Worm (Caenorhabditis elegans) whole organism, L2 larva: ENCODE data around the gene abts-3.

Experiments
- C34F6.9 ChIP-seq: fragments of 150-350 bp; optimal IDR thresholded peaks from 2 replicates; lab custom pipeline; 2014; ENCODE audit warnings: missing biosample characterization, missing genetic modification characterization
- F13H6.1 ChIP-seq: sonication (generic microtip); optimal IDR thresholded peaks from 2 replicates; lab custom pipeline; 2016; ENCODE audit warnings: missing genetic modification characterization, missing compliant biosample characterization
- R02D3.7 ChIP-seq: fragments of 150-350 bp; optimal IDR thresholded peaks from 2 replicates; lab custom pipeline; 2014; ENCODE audit warnings: missing biosample characterization, missing genetic modification characterization
- Y55F3AM.14 ChIP-seq: fragments of 200-800 bp; sonication (Bioruptor generic); optimal IDR thresholded peaks from 2 replicates; lab custom pipeline; 2018; ENCODE audit warnings: mild to moderate bottlenecking, missing genetic modification characterization, missing compliant biosample characterization
- ZK546.5 ChIP-seq: sonication (generic microtip); optimal IDR thresholded peaks from 2 replicates; lab custom pipeline; 2017; ENCODE audit warnings: missing biosample characterization, missing genetic modification characterization
- alr-1 ChIP-seq: fragments of 150-350 bp; optimal IDR thresholded peaks from 2 replicates; lab custom pipeline; 2014; ENCODE audit warnings: missing biosample characterization, missing genetic modification characterization
- aly-2 ChIP-seq: fragments of 150-350 bp; optimal IDR thresholded peaks from 2 replicates; lab custom pipeline; 2014; ENCODE audit warnings: missing biosample characterization, missing genetic modification characterization
- ama-1 ChIP-seq: fragments of 150-350 bp; optimal IDR thresholded peaks from 2 replicates; lab custom pipeline; 2018; ENCODE audit warnings: inconsistent platforms
- blmp-1 ChIP-seq: sonication (generic microtip); optimal IDR thresholded peaks from 2 replicates; lab custom pipeline; 2017; ENCODE audit warnings: missing genetic modification characterization, mild to moderate bottlenecking, missing compliant biosample characterization, antibody characterized with exemption, moderate library complexity; ENCODE audit not compliant: insufficient read depth
- ceh-16 ChIP-seq: fragments of 150-350 bp; optimal IDR thresholded peaks from 2 replicates; lab custom pipeline; 2014; ENCODE audit warnings: missing biosample characterization, missing genetic modification characterization
- ceh-82 ChIP-seq: fragments of 150-350 bp; optimal IDR thresholded peaks from 2 replicates; lab custom pipeline; 2014; ENCODE audit warnings: missing biosample characterization, missing genetic modification characterization
- crh-2 ChIP-seq: sonication (generic microtip); optimal IDR thresholded peaks from 2 replicates; lab custom pipeline; 2017; ENCODE audit warnings: missing biosample characterization, missing genetic modification characterization
- dmd-4 ChIP-seq: sonication (generic microtip); optimal IDR thresholded peaks from 2 replicates; lab custom pipeline; 2017; ENCODE audit warnings: missing biosample characterization, missing genetic modification characterization
- egl-27 ChIP-seq: sonication (generic microtip); optimal IDR thresholded peaks from 3 replicates; lab custom pipeline; 2017; ENCODE audit warnings: missing biosample characterization, missing genetic modification reagents, missing genetic modification characterization
- elt-1 ChIP-seq: fragments of 150-350 bp; optimal IDR thresholded peaks from 2 replicates; lab custom pipeline; 2014; ENCODE audit warnings: missing biosample characterization, missing genetic modification characterization
- elt-3 ChIP-seq: sonication (generic microtip); optimal IDR thresholded peaks from 2 replicates; lab custom pipeline; 2017; ENCODE audit warnings: missing biosample characterization, missing genetic modification characterization
- fos-1 ChIP-seq: fragments of 150-350 bp; optimal IDR thresholded peaks from 2 replicates; lab custom pipeline; 2014; ENCODE audit warnings: missing biosample characterization, missing genetic modification characterization
- lin-11 ChIP-seq: fragments of 150-350 bp; sonication (generic microtip); optimal IDR thresholded peaks from 2 replicates; lab custom pipeline; 2014; ENCODE audit warnings: missing biosample characterization, missing genetic modification characterization, inconsistent platforms, mixed read lengths
- lin-13 ChIP-seq: fragments of 150-350 bp; optimal IDR thresholded peaks from 2 replicates; lab custom pipeline; 2014; ENCODE audit warnings: missing biosample characterization, missing genetic modification reagents, missing genetic modification characterization
- lin-39 ChIP-seq: fragments of 150-350 bp; optimal IDR thresholded peaks from 2 replicates; lab custom pipeline; 2014; ENCODE audit warnings: missing biosample characterization, missing genetic modification reagents, missing genetic modification characterization
- lsy-2 ChIP-seq, 2 experiments: fragments of 150-350 bp in 1 of 2; sonication (generic microtip) in 1 of 2; optimal IDR thresholded peaks; 2 replicates each; lab custom pipeline; 2014 to 2017; ENCODE audit warnings: missing biosample characterization in 2 of 2, missing genetic modification characterization in 2 of 2
- mab-5 ChIP-seq: fragments of 150-350 bp; optimal IDR thresholded peaks from 2 replicates; lab custom pipeline; 2014; ENCODE audit warnings: missing biosample characterization, missing genetic modification characterization
- mbf-1 ChIP-seq: sonication (generic microtip); optimal IDR thresholded peaks from 2 replicates; lab custom pipeline; 2017; ENCODE audit warnings: missing biosample characterization, missing genetic modification characterization
- mdl-1 ChIP-seq, 2 experiments: fragments of 150-350 bp in 1 of 2; sonication (generic microtip) in 1 of 2; optimal IDR thresholded peaks; 2 replicates each; lab custom pipeline; 2017; ENCODE audit warnings: missing biosample characterization in 2 of 2, missing genetic modification characterization in 2 of 2
- nhr-10 ChIP-seq: sonication (generic microtip); optimal IDR thresholded peaks from 2 replicates; lab custom pipeline; 2017; ENCODE audit warnings: missing biosample characterization, missing genetic modification characterization
- nhr-11 ChIP-seq: fragments of 150-350 bp; optimal IDR thresholded peaks from 2 replicates; lab custom pipeline; 2014; ENCODE audit warnings: missing biosample characterization, missing genetic modification characterization
- nhr-12 ChIP-seq: fragments of 150-350 bp; optimal IDR thresholded peaks from 2 replicates; lab custom pipeline; 2014; ENCODE audit warnings: missing biosample characterization, missing genetic modification characterization
- nhr-129 ChIP-seq: fragments of 150-350 bp; optimal IDR thresholded peaks from 2 replicates; lab custom pipeline; 2014; ENCODE audit warnings: missing biosample characterization, missing genetic modification characterization
- nhr-21 ChIP-seq: fragments of 150-350 bp; optimal IDR thresholded peaks from 2 replicates; lab custom pipeline; 2014; ENCODE audit warnings: missing biosample characterization, missing genetic modification characterization
- nhr-23 ChIP-seq: fragments of 150-350 bp; optimal IDR thresholded peaks from 2 replicates; lab custom pipeline; 2014; ENCODE audit warnings: missing biosample characterization, missing genetic modification reagents, missing genetic modification characterization
- nhr-237 ChIP-seq: fragments of 150-350 bp; optimal IDR thresholded peaks from 2 replicates; lab custom pipeline; 2014; ENCODE audit warnings: missing biosample characterization, missing genetic modification characterization
- nhr-25 ChIP-seq: fragments of 150-350 bp; sonication (generic microtip); optimal IDR thresholded peaks from 3 replicates; lab custom pipeline; 2014; ENCODE audit warnings: missing biosample characterization, missing genetic modification characterization
- nhr-6 ChIP-seq: fragments of 150-350 bp; optimal IDR thresholded peaks from 2 replicates; lab custom pipeline; 2014; ENCODE audit warnings: missing biosample characterization, missing genetic modification characterization
- nhr-77 ChIP-seq: fragments of 150-350 bp; optimal IDR thresholded peaks from 2 replicates; lab custom pipeline; 2014; ENCODE audit warnings: missing biosample characterization, missing genetic modification characterization
- peb-1 ChIP-seq: fragments of 150-350 bp; optimal IDR thresholded peaks from 2 replicates; lab custom pipeline; 2014; ENCODE audit warnings: missing biosample characterization, missing genetic modification characterization
- sem-4 ChIP-seq: fragments of 150-350 bp; optimal IDR thresholded peaks from 2 replicates; lab custom pipeline; 2014; ENCODE audit warnings: missing biosample characterization, missing genetic modification reagents, missing genetic modification characterization
- skn-1 ChIP-seq: sonication (generic microtip); optimal IDR thresholded peaks from 2 replicates; lab custom pipeline; 2017; ENCODE audit warnings: missing biosample characterization, missing genetic modification characterization
- snpc-4 ChIP-seq: fragments of 150-350 bp; optimal IDR thresholded peaks from 2 replicates; lab custom pipeline; 2014; ENCODE audit warnings: missing biosample characterization, missing genetic modification characterization
- unc-39 ChIP-seq: fragments of 150-350 bp; optimal IDR thresholded peaks from 2 replicates; lab custom pipeline; 2014; ENCODE audit warnings: missing biosample characterization, missing genetic modification characterization
- unc-55 ChIP-seq: fragments of 150-350 bp; sonication (generic microtip); optimal IDR thresholded peaks from 3 replicates; lab custom pipeline; 2014; ENCODE audit warnings: missing biosample characterization, missing genetic modification reagents, missing genetic modification characterization
- unc-62 ChIP-seq: fragments of 150-350 bp; optimal IDR thresholded peaks from 2 replicates; lab custom pipeline; 2014; ENCODE audit warnings: missing biosample characterization, missing genetic modification reagents, missing genetic modification characterization
- zag-1 ChIP-seq: fragments of 150-350 bp; optimal IDR thresholded peaks from 2 replicates; lab custom pipeline; 2014; ENCODE audit warnings: missing biosample characterization, missing genetic modification characterization
- ztf-1 ChIP-seq: fragments of 200-800 bp; sonication (Bioruptor generic); conservative IDR thresholded peaks from 2 replicates; pipeline ENCODE4 v1.3.6; 2022; ENCODE audit warnings: missing genetic modification characterization, missing compliant biosample characterization
- ztf-11 ChIP-seq: sonication (generic microtip); optimal IDR thresholded peaks from 2 replicates; lab custom pipeline; 2017; ENCODE audit warnings: missing biosample characterization, missing genetic modification characterization
- ztf-4 ChIP-seq: fragments of 150-350 bp; optimal IDR thresholded peaks from 2 replicates; lab custom pipeline; 2014; ENCODE audit warnings: missing biosample characterization, missing genetic modification characterization

abts-3 gene

ce11 chrII:6190770-6191169 lies 58.1 kb downstream of the abts-3 start:
- no peak for TF ChIP-seq alr-1 (tag; lab: Kevin White, UChicago)
- TF ChIP-seq elt-1: no peak
- no peak for TF ChIP-seq F13H6.1
- no peak for TF ChIP-seq unc-39 (tag; lab: Kevin White, UChicago)
- no peak for TF ChIP-seq ceh-82 (tag; lab: Kevin White, UChicago)
- no peak for TF ChIP-seq ztf-1 (GFP tag; lab: Robert Waterston, UW)
- TF ChIP-seq peb-1: no peak
- TF ChIP-seq skn-1 (tag; lab: Kevin White, UChicago): no peak
- TF ChIP-seq R02D3.7: no peak
- no peak for TF ChIP-seq nhr-10
- TF ChIP-seq blmp-1 (tag; lab: Kevin White, UChicago): no peak
- no peak for TF ChIP-seq nhr-12 (tag; lab: Kevin White, UChicago)
- no peak for TF ChIP-seq lin-13
- no peak for TF ChIP-seq zag-1 (tag; lab: Kevin White, UChicago)
- no peak for TF ChIP-seq elt-3 (tag; lab: Kevin White, UChicago)
- no peak for TF ChIP-seq mbf-1 (tag; lab: Kevin White, UChicago)
- no peak for TF ChIP-seq dmd-4 (tag; lab: Kevin White, UChicago)
- TF ChIP-seq lsy-2 (tag; optimal IDR thresholded peaks at IDR 0.05; lab: Kevin White, UChicago): no peak
- TF ChIP-seq, all 48 proteins: peak for 0

- TF ChIP-seq ztf-4 (tag; lab: Kevin White, UChicago): no peak
- no peak for TF ChIP-seq fos-1
- TF ChIP-seq crh-2 (tag; lab: Kevin White, UChicago): no peak
- TF ChIP-seq unc-62 (GFP tag; lab: Kevin White, UChicago): no peak
- no peak for TF ChIP-seq alr-1 (tag; lab: Kevin White, UChicago)
- TF ChIP-seq ZK546.5 (tag; lab: Kevin White, UChicago): no peak
- TF ChIP-seq blmp-1 (tag; lab: Kevin White, UChicago): no peak
- no peak for TF ChIP-seq snpc-4 (tag; lab: Kevin White, UChicago)
- no peak for TF ChIP-seq ama-1 (lab: Kevin White, UChicago)
- no peak for TF ChIP-seq skn-1 (tag; lab: Kevin White, UChicago)
- TF ChIP-seq ztf-11 (tag; lab: Kevin White, UChicago): no peak
- TF ChIP-seq nhr-77: no peak
- TF ChIP-seq aly-2: no peak
- no peak for TF ChIP-seq elt-3 (tag; lab: Kevin White, UChicago)
- no peak for TF ChIP-seq Y55F3AM.14
- TF ChIP-seq F13H6.1: no peak
- TF ChIP-seq lin-39 (tag; lab: Kevin White, UChicago): no peak
- no peak for TF ChIP-seq unc-39 (tag; lab: Kevin White, UChicago)
Observed at ce11 chrII:6191293-6191692, 58.6 kb downstream of the abts-3 start, which contains the start of gene fkh-8. Gene fkh-8, minus strand, starts transcription at chrII:6191393.

ce11 chrII:6192484-6192883 lies 59.8 kb downstream of the abts-3 start, which contains the start of gene cpb-2:
Gene cpb-2, plus strand, starts transcription at chrII:6192784.
- TF ChIP-seq aly-2: no peak
- TF ChIP-seq egl-27: no peak
- TF ChIP-seq elt-3 (tag; lab: Kevin White, UChicago): no peak
- no peak for TF ChIP-seq skn-1 (tag; lab: Kevin White, UChicago)
- TF ChIP-seq nhr-237 (tag; lab: Kevin White, UChicago): no peak
- TF ChIP-seq unc-39 (tag; lab: Kevin White, UChicago): no peak
- no peak for TF ChIP-seq peb-1
- TF ChIP-seq ZK546.5 (tag; lab: Kevin White, UChicago): no peak
- no peak for TF ChIP-seq ztf-4 (tag; lab: Kevin White, UChicago)
- TF ChIP-seq nhr-25: no peak
- TF ChIP-seq nhr-129 (tag; lab: Kevin White, UChicago): no peak
- no peak for TF ChIP-seq crh-2 (tag; lab: Kevin White, UChicago)
- TF ChIP-seq nhr-6: no peak
- TF ChIP-seq lin-39 (tag; lab: Kevin White, UChicago): no peak
- no peak for TF ChIP-seq Y55F3AM.14

ce11 chrII:6196875-6197274 lies 64.2 kb downstream of the abts-3 start, which contains the start of the genes rbmx-2 and C30B5.2:
Gene rbmx-2, minus strand, starts transcription at chrII:6196948.
Gene C30B5.2, plus strand, starts transcription at chrII:6197180.
- no peak for TF ChIP-seq lin-13
- no peak for TF ChIP-seq nhr-25
- TF ChIP-seq nhr-12 (tag; lab: Kevin White, UChicago): no peak
- TF ChIP-seq Y55F3AM.14: no peak
- peak; percentile 24 for TF ChIP-seq lin-11 (tag; lab: Kevin White, UChicago)
- no peak for TF ChIP-seq lin-39 (tag; lab: Kevin White, UChicago)
- no peak for TF ChIP-seq nhr-23 (tag; lab: Kevin White, UChicago)
- TF ChIP-seq C34F6.9 (tag; lab: Kevin White, UChicago): no peak
- no peak for TF ChIP-seq ceh-82 (tag; lab: Kevin White, UChicago)
- peak; percentile 69 to 92 for TF ChIP-seq lsy-2 (tag; optimal IDR thresholded peaks at IDR 0.05; lab: Kevin White, UChicago)
- no peak for TF ChIP-seq nhr-21 (tag; lab: Kevin White, UChicago)
- no peak for TF ChIP-seq R02D3.7
- no peak for TF ChIP-seq mdl-1 (tag; optimal IDR thresholded peaks at IDR 0.05; lab: Kevin White, UChicago)
- no peak for TF ChIP-seq skn-1 (tag; lab: Kevin White, UChicago)
- no peak for TF ChIP-seq nhr-77
- no peak for TF ChIP-seq alr-1 (tag; lab: Kevin White, UChicago)
- no peak for TF ChIP-seq F13H6.1
- TF ChIP-seq elt-3 (tag; lab: Kevin White, UChicago): no peak
- TF ChIP-seq mab-5 (tag; lab: Kevin White, UChicago): no peak
- no peak for TF ChIP-seq nhr-11 (tag; lab: Kevin White, UChicago)
- no peak for TF ChIP-seq ZK546.5 (tag; lab: Kevin White, UChicago)
- no peak for TF ChIP-seq unc-62 (GFP tag; lab: Kevin White, UChicago)
- TF ChIP-seq nhr-6: no peak
- TF ChIP-seq egl-27: no peak
- no peak for TF ChIP-seq unc-55 (GFP tag; lab: Kevin White, UChicago)
- TF ChIP-seq nhr-10: no peak
- TF ChIP-seq sem-4 (tag; lab: Kevin White, UChicago): no peak
- TF ChIP-seq unc-39 (tag; lab: Kevin White, UChicago): no peak
- no peak for TF ChIP-seq dmd-4 (tag; lab: Kevin White, UChicago)
- peak; percentile 2 for TF ChIP-seq ceh-16 (tag; lab: Kevin White, UChicago)
- peak; percentile 26 for TF ChIP-seq fos-1
